Fruit fly (Drosophila melanogaster) whole organism: ENCODE measurements around the gene gig.

Experiments used
- CG8478 ChIP-seq: fragments of >200 bp; optimal IDR thresholded peaks from 2 replicates; lab custom pipeline; 2018; ENCODE audit warnings: inconsistent platforms
- Dll ChIP-seq: fragments of >200 bp; optimal IDR thresholded peaks from 2 replicates; lab custom pipeline; 2017
- EcR ChIP-seq, 2 experiments: fragments of >200 bp; optimal IDR thresholded peaks; 2 replicates each; lab custom pipeline; 2017; ENCODE audit warnings: missing biosample characterization in 2 of 2, missing genetic modification characterization in 2 of 2, missing genetic modification reagents in 2 of 2
- pan ChIP-seq: fragments of >200 bp; optimal IDR thresholded peaks from 2 replicates; lab custom pipeline; 2017
- psq ChIP-seq: fragments of >200 bp; optimal IDR thresholded peaks from 2 replicates; lab custom pipeline; 2017
- usp ChIP-seq: fragments of >200 bp; optimal IDR thresholded peaks from 2 replicates; lab custom pipeline; 2017; ENCODE audit warnings: missing biosample characterization, missing genetic modification characterization, mixed read lengths

dm6 chr3L:20182799-20183198, 53.8 kb downstream of the gig start:
- no peak for TF ChIP-seq EcR (GFP tag; optimal IDR thresholded peaks at IDR 0.05; lab: Kevin White, UChicago)
- no peak for TF ChIP-seq pan
- TF ChIP-seq psq (lab: Kevin White, UChicago) = no peak
- no peak for TF ChIP-seq Dll
- no peak for TF ChIP-seq usp (GFP tag; lab: Kevin White, UChicago)
- TF ChIP-seq CG8478 (lab: Kevin White, UChicago) = no peak
